Fruit fly (Drosophila melanogaster) whole organism, adult: ENCODE data around the gene CG12116.

Experiments used
- CG33017 ChIP-seq: fragments of 200-800 bp; sonication (Bioruptor generic); optimal IDR thresholded peaks from 2 replicates; lab custom pipeline; 2018; ENCODE audit warnings: missing biosample characterization, mild to moderate bottlenecking, missing genetic modification characterization, moderate library complexity
- Mnt ChIP-seq: fragments of 200-800 bp; sonication (Bioruptor generic); optimal IDR thresholded peaks from 2 replicates; lab custom pipeline; 2016; ENCODE audit warnings: missing biosample characterization, mild to moderate bottlenecking, missing genetic modification characterization
- pad ChIP-seq: fragments of 200-800 bp; sonication (Bioruptor generic); optimal IDR thresholded peaks from 3 replicates; lab custom pipeline; 2017; ENCODE audit warnings: missing biosample characterization, missing genetic modification characterization, mild to moderate bottlenecking, moderate library complexity, missing genetic modification reagents

DNA sequence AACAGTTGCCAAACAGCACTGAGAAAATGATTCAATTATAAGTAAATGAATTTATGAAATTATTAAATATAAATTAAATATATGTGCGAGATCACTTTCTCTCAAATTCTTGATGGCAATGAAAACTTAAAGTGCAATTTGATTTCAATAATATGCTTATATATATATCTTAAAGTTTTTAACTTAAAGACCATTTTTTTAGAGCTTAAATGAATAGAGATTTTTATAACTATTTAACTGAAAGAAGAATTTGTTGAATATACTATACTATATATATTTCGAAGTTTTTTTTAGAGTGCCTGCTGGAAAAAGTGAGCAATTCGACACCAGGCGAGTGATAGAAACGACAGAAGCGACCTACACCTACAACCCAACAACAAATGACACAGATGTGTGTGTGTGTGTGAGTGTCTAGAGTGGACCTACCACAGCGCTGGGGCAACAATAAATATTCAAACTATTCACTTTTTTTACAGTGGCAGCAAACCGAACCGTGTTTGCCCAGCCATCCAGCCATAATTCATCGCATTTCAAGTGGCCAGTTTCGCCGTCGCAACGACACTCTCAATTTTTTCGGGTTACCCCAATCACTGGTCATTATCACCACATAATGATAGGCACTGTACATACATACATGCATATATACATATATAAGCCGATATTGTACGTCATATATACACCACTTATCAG is 23.8 kb downstream of the CG12116 start:
- TF ChIP-seq pad (GFP tag; lab: Kevin White, UChicago) = no peak
- TF ChIP-seq CG33017 (tag; lab: Kevin White, UChicago) = no peak
- no peak for TF ChIP-seq Mnt (GFP tag; lab: Kevin White, UChicago)
